Worm (Caenorhabditis elegans) whole organism, midembryonic: ENCODE results near the gene F40F9.3.
A peak's percentile ranks its signal among the peaks of the same experiment; 100 is the strongest.

Source experiments
- T22C8.4 ChIP-seq: fragments of 200-800 bp; sonication (Bioruptor generic); IDR thresholded peaks from 2 replicates; pipeline ENCODE4 v1.3.6; 2022; ENCODE audit warnings: missing genetic modification characterization, missing compliant biosample characterization
- cog-1 ChIP-seq: sonication (generic microtip); optimal IDR thresholded peaks from 2 replicates; lab custom pipeline; 2016; ENCODE audit warnings: missing genetic modification characterization, missing compliant biosample characterization
- flt-1 ChIP-seq: fragments of 200-800 bp; sonication (Bioruptor generic); IDR thresholded peaks from 2 replicates; pipeline ENCODE4 v1.3.6; 2022; ENCODE audit warnings: missing genetic modification characterization, missing compliant biosample characterization
- klf-2 ChIP-seq: fragments of 200-800 bp; sonication (Bioruptor generic); conservative IDR thresholded peaks from 2 replicates; pipeline ENCODE4 v1.3.6; 2022; ENCODE audit warnings: missing genetic modification reagents, missing genetic modification characterization, missing compliant biosample characterization
- med-1 ChIP-seq: sonication (generic microtip); optimal IDR thresholded peaks from 2 replicates; lab custom pipeline; 2017; ENCODE audit warnings: missing genetic modification characterization, mild to moderate bottlenecking, missing compliant biosample characterization, antibody characterized with exemption, missing genetic modification reagents; ENCODE audit not compliant: insufficient read depth
- ref-1 ChIP-seq: fragments of 200-800 bp; sonication (Bioruptor generic); conservative IDR thresholded peaks from 2 replicates; pipeline ENCODE4 v1.3.6; 2022; ENCODE audit warnings: missing genetic modification reagents, missing genetic modification characterization, missing compliant biosample characterization
- tab-1 ChIP-seq: fragments of 200-800 bp; sonication (Bioruptor generic); IDR thresholded peaks from 2 replicates; pipeline ENCODE4 v1.3.6; 2022; ENCODE audit warnings: missing genetic modification characterization, missing compliant biosample characterization
- ztf-23 ChIP-seq: fragments of 200-800 bp; sonication (Bioruptor generic); IDR thresholded peaks from 2 replicates; pipeline ENCODE4 v1.3.6; 2022; ENCODE audit warnings: missing genetic modification reagents, missing genetic modification characterization, missing compliant biosample characterization
- ztf-29 ChIP-seq: fragments of 200-800 bp; sonication (Bioruptor generic); IDR thresholded peaks from 2 replicates; pipeline ENCODE4 v1.3.6; 2022; ENCODE audit warnings: missing genetic modification reagents, missing genetic modification characterization, missing compliant biosample characterization

F40F9.3 gene

ce11 chrV:9690099-9690572 lies 24.9 kb upstream of the F40F9.3 start, which contains the start of gene rbx-1:
TSS of gene rbx-1 (minus strand) at chrV:9690522.
- TF ChIP-seq cog-1, result no peak
- TF ChIP-seq ref-1 (GFP tag; lab: Robert Waterston, UW), result no peak
- no peak for TF ChIP-seq klf-2
- no peak for TF ChIP-seq med-1 (GFP tag; lab: Kevin White, UChicago)
- TF ChIP-seq T22C8.4 (GFP tag; lab: Robert Waterston, UW), result no peak
- TF ChIP-seq tab-1, result no peak
- TF ChIP-seq ztf-29 (GFP tag; lab: Robert Waterston, UW), result no peak
- no peak for TF ChIP-seq flt-1 (GFP tag; lab: Robert Waterston, UW)
- no peak for TF ChIP-seq ztf-23 (GFP tag; lab: Robert Waterston, UW)

DNA sequence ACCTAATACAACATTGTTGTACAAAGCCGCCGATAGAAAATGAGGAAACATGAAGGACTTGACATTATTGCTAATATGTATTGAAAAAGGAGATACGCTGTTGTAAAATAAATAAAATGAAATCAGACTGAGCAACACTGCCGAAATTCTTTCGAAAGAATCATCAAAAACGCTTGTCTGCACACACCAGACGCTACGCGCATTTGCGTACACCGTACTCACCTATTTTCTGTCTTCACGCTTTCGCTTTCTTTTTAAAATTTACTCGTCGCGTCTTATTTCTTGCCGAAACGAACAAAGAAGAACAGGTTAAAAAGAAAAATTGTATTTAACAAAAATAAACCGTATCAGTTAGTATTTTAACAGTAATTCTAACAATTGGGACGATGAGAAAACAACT lies 24.3 kb upstream of the F40F9.3 start:
- TF ChIP-seq ztf-23 (GFP tag; lab: Robert Waterston, UW) (0 out of 2 replicates have a peak, but pooled peaks have one; percentile 31), ztf-29 (GFP tag; lab: Robert Waterston, UW) (no peak)

- peak; percentile 50; the same call in 1 of the 2 replicates for TF ChIP-seq flt-1 (GFP tag; lab: Robert Waterston, UW)
- TF ChIP-seq tab-1, result no peak
- TF ChIP-seq ztf-23 (GFP tag; lab: Robert Waterston, UW), result 0 out of 2 replicates have a peak, but pooled peaks have one; percentile 43
- 0 out of 2 replicates have a peak, but pooled peaks have one; percentile 30 for TF ChIP-seq ztf-29 (GFP tag; lab: Robert Waterston, UW)
Observed at ce11 chrV:9692109-9692581, 22.9 kb upstream of the F40F9.3 start, which contains the start of gene ztf-9. TSS of gene ztf-9 (minus strand) at chrV:9692159.

DNA sequence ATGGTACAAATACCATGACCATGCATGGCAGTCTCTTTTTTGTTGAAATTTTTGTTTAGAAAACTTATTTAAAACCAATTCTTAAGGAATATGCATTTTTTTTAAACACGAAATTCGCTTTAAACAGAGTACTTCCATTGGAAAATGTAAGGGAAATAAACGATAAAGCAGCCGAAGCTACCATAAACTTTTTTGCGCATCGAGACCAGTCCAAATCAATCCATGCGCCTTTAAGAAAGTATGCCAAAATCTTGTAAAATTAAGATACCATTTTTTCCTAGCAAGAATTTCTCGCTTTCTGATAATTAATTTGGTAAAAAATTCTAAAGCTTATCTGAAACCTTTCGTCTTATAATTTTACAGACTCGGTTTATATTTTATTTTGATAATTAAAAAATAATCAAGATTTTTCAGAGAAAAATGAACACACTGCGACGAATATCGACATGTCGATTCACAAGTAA lies 22.3 kb upstream of the F40F9.3 start, which contains the start of gene ZK287.7:
TSS of gene ZK287.7 (plus strand) at position 414 of the 464 bp plus-strand sequence.
- TF ChIP-seq ref-1 (GFP tag; lab: Robert Waterston, UW) (no peak), flt-1 (GFP tag; lab: Robert Waterston, UW) (no peak)

- no peak for TF ChIP-seq med-1 (GFP tag; lab: Kevin White, UChicago)
- TF ChIP-seq T22C8.4 (GFP tag; lab: Robert Waterston, UW), result no peak
- no peak for TF ChIP-seq flt-1 (GFP tag; lab: Robert Waterston, UW)
- TF ChIP-seq ztf-23 (GFP tag; lab: Robert Waterston, UW), result no peak
- TF ChIP-seq ref-1 (GFP tag; lab: Robert Waterston, UW), result no peak
- no peak for TF ChIP-seq klf-2
- no peak for TF ChIP-seq tab-1
- TF ChIP-seq cog-1, result no peak
- no peak for TF ChIP-seq ztf-29 (GFP tag; lab: Robert Waterston, UW)
Observed at ce11 chrV:9696715-9697114, 18.3 kb upstream of the F40F9.3 start, which contains the start of gene her-1. TSS of gene her-1 (plus strand) at chrV:9697015.

- TF ChIP-seq klf-2, result no peak
- TF ChIP-seq med-1 (GFP tag; lab: Kevin White, UChicago), result no peak
- TF ChIP-seq ztf-23 (GFP tag; lab: Robert Waterston, UW), result no peak
- no peak for TF ChIP-seq tab-1
- no peak for TF ChIP-seq cog-1
- no peak for TF ChIP-seq ref-1 (GFP tag; lab: Robert Waterston, UW)
- TF ChIP-seq ztf-29 (GFP tag; lab: Robert Waterston, UW), result no peak
- no peak for TF ChIP-seq flt-1 (GFP tag; lab: Robert Waterston, UW)
- no peak for TF ChIP-seq T22C8.4 (GFP tag; lab: Robert Waterston, UW)
Observed at ce11 chrV:9699216-9699615, 15.8 kb upstream of the F40F9.3 start.

- no peak for TF ChIP-seq ztf-23 (GFP tag; lab: Robert Waterston, UW)
- TF ChIP-seq med-1 (GFP tag; lab: Kevin White, UChicago), result no peak
- no peak for TF ChIP-seq T22C8.4 (GFP tag; lab: Robert Waterston, UW)
- TF ChIP-seq klf-2, result no peak
- TF ChIP-seq cog-1, result no peak
- TF ChIP-seq ztf-29 (GFP tag; lab: Robert Waterston, UW), result no peak
- TF ChIP-seq tab-1, result no peak
- TF ChIP-seq ref-1 (GFP tag; lab: Robert Waterston, UW), result no peak
- no peak for TF ChIP-seq flt-1 (GFP tag; lab: Robert Waterston, UW)
Observed at ce11 chrV:9701861-9702260, 13.1 kb upstream of the F40F9.3 start.

ce11 chrV:9702755-9703154 lies 12.3 kb upstream of the F40F9.3 start, which contains the start of gene xbx-6:
TSS of gene xbx-6 (plus strand) at chrV:9703055.
- TF ChIP-seq ref-1 (GFP tag; lab: Robert Waterston, UW), result no peak
- TF ChIP-seq flt-1 (GFP tag; lab: Robert Waterston, UW), result no peak
- no peak for TF ChIP-seq T22C8.4 (GFP tag; lab: Robert Waterston, UW)
- TF ChIP-seq ztf-23 (GFP tag; lab: Robert Waterston, UW), result no peak
- no peak for TF ChIP-seq klf-2
- no peak for TF ChIP-seq ztf-29 (GFP tag; lab: Robert Waterston, UW)
- no peak for TF ChIP-seq cog-1
- no peak for TF ChIP-seq med-1 (GFP tag; lab: Kevin White, UChicago)
- TF ChIP-seq tab-1, result no peak

- TF ChIP-seq klf-2 (no peak), ztf-23 (GFP tag; lab: Robert Waterston, UW) (no peak), tab-1 (no peak), ztf-29 (GFP tag; lab: Robert Waterston, UW) (no peak), T22C8.4 (GFP tag; lab: Robert Waterston, UW) (no peak), cog-1 (no peak), flt-1 (GFP tag; lab: Robert Waterston, UW) (no peak), med-1 (GFP tag; lab: Kevin White, UChicago) (no peak), ref-1 (GFP tag; lab: Robert Waterston, UW) (no peak)
Observed at ce11 chrV:9703549-9703948, 11.5 kb upstream of the F40F9.3 start.

DNA sequence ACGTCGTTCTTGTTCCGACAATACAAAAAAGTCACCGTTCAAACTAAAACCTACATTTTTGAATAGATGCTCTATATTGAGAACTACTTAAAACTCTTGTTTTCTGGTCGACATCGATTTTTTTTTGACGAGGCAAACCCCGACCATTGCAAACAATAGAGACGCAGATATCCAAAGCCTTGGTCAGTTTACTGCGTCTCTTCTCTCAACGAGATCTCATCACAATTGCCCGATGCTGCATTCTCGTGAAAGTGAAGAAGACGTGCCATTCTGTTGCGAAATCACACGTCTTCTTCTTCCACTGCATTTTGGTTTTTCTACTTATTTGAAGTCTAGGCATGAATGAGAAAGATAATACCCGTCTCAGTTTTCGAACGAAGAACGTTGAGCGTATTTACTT lies 10.6 kb upstream of the F40F9.3 start:
- peak; percentile 41; the same call in 1 of the 2 replicates for TF ChIP-seq T22C8.4 (GFP tag; lab: Robert Waterston, UW)
- peak; percentile 8 for TF ChIP-seq cog-1
- no peak for TF ChIP-seq ref-1 (GFP tag; lab: Robert Waterston, UW)
